Worm (Caenorhabditis elegans) whole organism, mixed stage, embryonic: ENCODE data around the gene epc-1.

Experiments used
- M03D4.4 ChIP-seq: sonication (generic microtip); optimal IDR thresholded peaks from 2 replicates; lab custom pipeline; 2017; ENCODE audit warnings: mild to moderate bottlenecking, missing genetic modification characterization, missing compliant biosample characterization
- blmp-1 ChIP-seq: fragments of 150-350 bp; optimal IDR thresholded peaks from 2 replicates; lab custom pipeline; 2014; ENCODE audit warnings: missing biosample characterization, missing genetic modification characterization
- ceh-39 ChIP-seq: fragments of 150-350 bp; optimal IDR thresholded peaks from 2 replicates; lab custom pipeline; 2014; ENCODE audit warnings: missing biosample characterization, missing genetic modification characterization
- ceh-43 ChIP-seq: fragments of 200-800 bp; sonication (Bioruptor generic); optimal IDR thresholded peaks from 2 replicates; lab custom pipeline; 2018; ENCODE audit warnings: mild to moderate bottlenecking, missing genetic modification characterization, moderate library complexity, missing compliant biosample characterization
- ceh-83 ChIP-seq: fragments of 200-800 bp; sonication (Bioruptor generic); optimal IDR thresholded peaks from 2 replicates; lab custom pipeline; 2018; ENCODE audit warnings: mild to moderate bottlenecking, missing genetic modification characterization, missing compliant biosample characterization
- ces-1 ChIP-seq: fragments of 150-350 bp; optimal IDR thresholded peaks from 2 replicates; lab custom pipeline; 2014; ENCODE audit warnings: missing biosample characterization, missing genetic modification reagents, missing genetic modification characterization
- cnd-1 ChIP-seq: fragments of 200-800 bp; sonication (Bioruptor generic); optimal IDR thresholded peaks from 2 replicates; lab custom pipeline; 2018; ENCODE audit warnings: mild to moderate bottlenecking, missing genetic modification characterization, missing compliant biosample characterization
- drap-1 ChIP-seq: fragments of 200-800 bp; sonication (Bioruptor generic); optimal IDR thresholded peaks from 3 replicates; lab custom pipeline; 2018; ENCODE audit warnings: mild to moderate bottlenecking, missing genetic modification characterization, missing compliant biosample characterization
- elt-3 ChIP-seq: fragments of 150-350 bp; optimal IDR thresholded peaks from 2 replicates; lab custom pipeline; 2014; ENCODE audit warnings: missing biosample characterization, missing genetic modification characterization
- flh-1 ChIP-seq: fragments of 200-800 bp; sonication (Bioruptor generic); optimal IDR thresholded peaks from 2 replicates; lab custom pipeline; 2018; ENCODE audit warnings: mild to moderate bottlenecking, missing genetic modification characterization, moderate library complexity, missing compliant biosample characterization
- ham-2 ChIP-seq: fragments of 200-800 bp; sonication (Bioruptor generic); optimal IDR thresholded peaks from 2 replicates; lab custom pipeline; 2018; ENCODE audit warnings: mild to moderate bottlenecking, missing genetic modification characterization, missing compliant biosample characterization
- hlh-1 ChIP-seq: fragments of 150-350 bp; optimal IDR thresholded peaks from 2 replicates; lab custom pipeline; 2014; ENCODE audit warnings: missing biosample characterization, missing genetic modification reagents, missing genetic modification characterization
- lin-13 ChIP-seq: fragments of 150-350 bp; optimal IDR thresholded peaks from 2 replicates; lab custom pipeline; 2014; ENCODE audit warnings: missing biosample characterization, missing genetic modification characterization
- lin-32 ChIP-seq: fragments of 200-800 bp; sonication (Bioruptor generic); optimal IDR thresholded peaks from 2 replicates; lab custom pipeline; 2018; ENCODE audit warnings: mild to moderate bottlenecking, missing genetic modification characterization, missing compliant biosample characterization
- lsy-2 ChIP-seq: fragments of 150-350 bp; optimal IDR thresholded peaks from 2 replicates; lab custom pipeline; 2014; ENCODE audit warnings: missing biosample characterization, missing genetic modification characterization
- mab-5 ChIP-seq: fragments of 150-350 bp; optimal IDR thresholded peaks from 2 replicates; lab custom pipeline; 2014; ENCODE audit warnings: missing biosample characterization, missing genetic modification characterization
- mep-1 ChIP-seq: fragments of 150-350 bp; optimal IDR thresholded peaks from 2 replicates; lab custom pipeline; 2017; ENCODE audit warnings: missing biosample characterization, missing genetic modification reagents, missing genetic modification characterization, inconsistent platforms
- mls-2 ChIP-seq: sonication (generic microtip); optimal IDR thresholded peaks from 2 replicates; lab custom pipeline; 2016; ENCODE audit warnings: mild to moderate bottlenecking, missing genetic modification characterization, moderate library complexity, missing compliant biosample characterization
- nhr-12 ChIP-seq: fragments of 150-350 bp; optimal IDR thresholded peaks from 2 replicates; lab custom pipeline; 2014; ENCODE audit warnings: missing biosample characterization, missing genetic modification characterization
- nhr-2 ChIP-seq: fragments of 150-350 bp; optimal IDR thresholded peaks from 2 replicates; lab custom pipeline; 2014; ENCODE audit warnings: missing biosample characterization, missing genetic modification characterization
- nhr-237 ChIP-seq: fragments of 150-350 bp; optimal IDR thresholded peaks from 2 replicates; lab custom pipeline; 2014; ENCODE audit warnings: missing biosample characterization, missing genetic modification characterization
- nhr-76 ChIP-seq: sonication (generic microtip); optimal IDR thresholded peaks from 2 replicates; lab custom pipeline; 2017; ENCODE audit warnings: missing biosample characterization, missing genetic modification characterization
- pha-4 ChIP-seq: fragments of 150-350 bp; optimal IDR thresholded peaks from 2 replicates; lab custom pipeline; 2018; ENCODE audit warnings: missing biosample characterization, missing genetic modification reagents, missing genetic modification characterization
- sem-2 ChIP-seq: fragments of 200-800 bp; sonication (Bioruptor generic); optimal IDR thresholded peaks from 2 replicates; lab custom pipeline; 2018; ENCODE audit warnings: mild to moderate bottlenecking, missing genetic modification characterization, missing compliant biosample characterization
- snpc-4 ChIP-seq: fragments of 150-350 bp; optimal IDR thresholded peaks from 2 replicates; lab custom pipeline; 2014; ENCODE audit warnings: missing biosample characterization, missing genetic modification characterization
- sptf-1 ChIP-seq: sonication (generic microtip); optimal IDR thresholded peaks from 2 replicates; lab custom pipeline; 2017; ENCODE audit warnings: mild to moderate bottlenecking, missing genetic modification characterization, moderate library complexity, missing compliant biosample characterization
- tbx-8 ChIP-seq: fragments of 200-800 bp; sonication (Bioruptor generic); optimal IDR thresholded peaks from 2 replicates; lab custom pipeline; 2018; ENCODE audit warnings: mild to moderate bottlenecking, missing genetic modification characterization, moderate library complexity, missing compliant biosample characterization
- unc-120 ChIP-seq: sonication (generic microtip); optimal IDR thresholded peaks from 2 replicates; lab custom pipeline; 2017; ENCODE audit warnings: missing genetic modification characterization, missing compliant biosample characterization; ENCODE audit not compliant: poor library complexity, severe bottlenecking
- unc-39 ChIP-seq: fragments of 150-350 bp; optimal IDR thresholded peaks from 2 replicates; lab custom pipeline; 2014; ENCODE audit warnings: missing biosample characterization, missing genetic modification characterization
- zip-8 ChIP-seq: fragments of 150-350 bp; optimal IDR thresholded peaks from 2 replicates; lab custom pipeline; 2014; ENCODE audit warnings: missing biosample characterization, missing genetic modification characterization
- ztf-11 ChIP-seq: fragments of 150-350 bp; optimal IDR thresholded peaks from 2 replicates; lab custom pipeline; 2014; ENCODE audit warnings: missing biosample characterization, missing genetic modification characterization

epc-1 gene

DNA sequence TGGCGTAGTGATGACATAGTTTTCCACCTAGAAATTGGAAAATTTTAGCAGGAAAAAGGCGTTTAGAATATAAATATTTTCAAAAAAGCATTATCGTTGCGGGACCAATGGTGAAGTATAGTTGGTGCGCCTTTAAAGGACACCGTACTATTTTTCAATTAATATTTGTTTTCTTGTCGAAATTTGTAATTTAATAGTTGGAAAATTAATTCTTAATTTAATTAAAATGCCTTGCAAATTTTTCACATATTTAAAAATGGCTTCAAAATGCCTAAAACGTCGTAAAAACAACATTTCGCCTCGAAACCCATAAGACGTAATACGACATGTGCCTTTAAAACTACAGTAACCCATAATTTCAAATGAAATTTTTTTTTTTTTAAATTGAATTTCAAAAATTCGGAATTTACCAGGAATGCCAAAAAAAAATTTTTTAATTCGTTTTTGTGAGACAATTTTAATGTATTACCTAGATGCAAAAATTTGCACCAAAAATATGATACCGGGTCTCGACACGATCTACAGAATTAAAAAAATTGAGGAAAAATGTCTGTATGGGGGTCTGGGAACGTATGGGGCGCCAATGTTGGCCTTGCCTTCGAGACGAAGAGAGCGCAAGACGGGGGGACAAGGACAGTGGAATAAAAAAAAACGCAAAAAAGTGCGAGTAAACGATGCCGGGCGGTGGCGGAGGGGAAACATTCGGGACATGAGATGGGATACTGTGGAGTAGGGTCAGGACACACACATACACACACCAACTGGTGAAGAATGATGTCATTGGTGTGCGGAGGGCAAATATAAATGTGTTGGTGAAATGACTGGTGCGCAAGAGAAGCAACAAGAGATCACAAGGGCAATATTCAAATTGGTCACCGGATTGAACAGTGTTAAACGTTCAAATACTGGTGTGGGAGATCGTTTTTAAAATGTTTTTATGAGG lies 32.8 kb downstream of the epc-1 start, which contains the start of gene aakg-1:
Gene aakg-1 (minus strand): TSS at position 52 of the 943 bp plus-strand sequence.
- no peak for TF ChIP-seq sptf-1 (tag; lab: Kevin White, UChicago)
- no peak for TF ChIP-seq mab-5
- no peak for TF ChIP-seq blmp-1 (tag; lab: Kevin White, UChicago)
- peak; percentile 11 for TF ChIP-seq drap-1 (GFP tag; lab: Kevin White, UChicago)
- TF ChIP-seq cnd-1 = no peak
- TF ChIP-seq nhr-12 (tag; lab: Kevin White, UChicago) = no peak
- TF ChIP-seq nhr-237 (tag; lab: Kevin White, UChicago) = no peak
- TF ChIP-seq flh-1 (GFP tag; lab: Kevin White, UChicago) = no peak
- TF ChIP-seq lin-13 (tag; lab: Kevin White, UChicago) = peak; percentile 30
- TF ChIP-seq ceh-43 = no peak
- TF ChIP-seq ces-1 (GFP tag; lab: Kevin White, UChicago) = no peak
- no peak for TF ChIP-seq ceh-39
- no peak for TF ChIP-seq elt-3 (tag; lab: Kevin White, UChicago)
- peak; percentile 42 for TF ChIP-seq hlh-1
- TF ChIP-seq zip-8 (tag; lab: Kevin White, UChicago) = no peak
- no peak for TF ChIP-seq ztf-11 (tag; lab: Kevin White, UChicago)
- TF ChIP-seq lin-32 (GFP tag; lab: Kevin White, UChicago) = no peak
- TF ChIP-seq tbx-8 (GFP tag; lab: Kevin White, UChicago) = no peak
- TF ChIP-seq snpc-4 = no peak
- peak; percentile 13 for TF ChIP-seq lsy-2 (tag; lab: Kevin White, UChicago)
- peak; percentile 61 for TF ChIP-seq nhr-2 (tag; lab: Kevin White, UChicago)

DNA sequence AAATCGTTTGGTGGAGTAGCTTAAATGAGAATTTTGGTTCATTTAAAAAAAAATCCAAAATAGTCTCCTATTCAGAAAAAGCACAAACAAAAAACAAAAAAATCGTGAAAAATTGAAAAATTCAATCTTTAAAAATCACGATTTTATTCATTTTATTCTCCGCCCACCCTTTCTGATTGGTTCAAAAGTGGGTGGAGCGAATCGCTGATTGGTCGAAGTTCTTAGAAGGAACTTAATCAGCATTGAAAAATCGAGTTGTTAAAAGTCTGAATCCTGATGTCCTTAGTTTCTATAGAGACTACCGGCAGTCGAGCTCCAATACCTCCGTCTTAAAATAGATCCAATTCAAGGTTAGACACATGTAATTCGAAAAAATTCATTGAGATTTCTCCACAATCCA lies 38.5 kb downstream of the epc-1 start:
- TF ChIP-seq blmp-1 (tag; lab: Kevin White, UChicago) = no peak
- no peak for TF ChIP-seq lin-13 (tag; lab: Kevin White, UChicago)
- TF ChIP-seq nhr-76 (tag; lab: Kevin White, UChicago) = no peak
- TF ChIP-seq unc-120 = no peak
- TF ChIP-seq mls-2 (tag; lab: Kevin White, UChicago) = no peak
- TF ChIP-seq nhr-237 (tag; lab: Kevin White, UChicago) = no peak
- TF ChIP-seq ham-2 (GFP tag; lab: Kevin White, UChicago) = no peak
- no peak for TF ChIP-seq flh-1 (GFP tag; lab: Kevin White, UChicago)
- TF ChIP-seq sptf-1 (tag; lab: Kevin White, UChicago) = no peak
- no peak for TF ChIP-seq ztf-11 (tag; lab: Kevin White, UChicago)
- TF ChIP-seq lsy-2 (tag; lab: Kevin White, UChicago) = no peak
- no peak for TF ChIP-seq unc-39 (tag; lab: Kevin White, UChicago)

DNA sequence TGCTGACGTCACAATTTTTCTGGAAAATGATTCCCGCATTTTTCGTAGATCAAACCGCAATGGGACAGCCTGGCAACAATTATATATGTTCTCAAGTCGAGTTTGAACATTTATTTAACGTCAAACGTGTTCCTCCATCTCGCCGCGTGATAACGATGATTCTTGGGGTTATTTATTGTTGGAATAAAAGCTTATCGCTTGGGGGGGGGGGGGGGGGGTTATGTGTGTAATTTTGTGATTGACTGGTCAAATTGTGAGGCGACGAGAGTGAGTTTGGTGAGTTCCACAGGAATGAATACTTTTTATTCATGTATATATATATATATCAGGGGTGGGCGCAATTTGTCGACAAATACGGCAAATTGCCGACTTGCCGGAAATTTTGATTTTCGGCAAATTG lies 39.4 kb downstream of the epc-1 start:
- TF ChIP-seq mep-1 (no peak), ceh-83 (no peak), nhr-237 (tag; lab: Kevin White, UChicago) (no peak), mab-5 (no peak), ham-2 (GFP tag; lab: Kevin White, UChicago) (no peak), lin-32 (GFP tag; lab: Kevin White, UChicago) (no peak), tbx-8 (GFP tag; lab: Kevin White, UChicago) (no peak), blmp-1 (tag; lab: Kevin White, UChicago) (no peak)

- TF ChIP-seq mab-5 (no peak), lin-13 (tag; lab: Kevin White, UChicago) (no peak), mep-1 (no peak), ces-1 (GFP tag; lab: Kevin White, UChicago) (no peak), cnd-1 (no peak), M03D4.4 (tag; lab: Kevin White, UChicago) (no peak), blmp-1 (tag; lab: Kevin White, UChicago) (no peak), nhr-237 (tag; lab: Kevin White, UChicago) (no peak), ceh-43 (no peak), pha-4 (tag; lab: Kevin White, UChicago) (no peak), hlh-1 (no peak), sem-2 (GFP tag; lab: Kevin White, UChicago) (no peak), elt-3 (tag; lab: Kevin White, UChicago) (no peak)
Observed at ce11 chrIII:12568036-12568649, 40.2 kb downstream of the epc-1 start.
